Worm (Caenorhabditis elegans) whole organism, L4 larva: ENCODE measurements around the gene ttr-41.

ENCODE experiments used
- F10B5.3 ChIP-seq: sonication (generic microtip); optimal IDR thresholded peaks from 2 replicates; lab custom pipeline; 2016; ENCODE audit warnings: mild to moderate bottlenecking, missing genetic modification characterization, missing compliant biosample characterization
- F37D6.2 ChIP-seq: sonication (generic microtip); optimal IDR thresholded peaks from 2 replicates; lab custom pipeline; 2016; ENCODE audit warnings: mild to moderate bottlenecking, missing genetic modification characterization, missing compliant biosample characterization
- F44E2.7 ChIP-seq: fragments of 200-800 bp; sonication (Bioruptor generic); IDR thresholded peaks from 2 replicates; pipeline ENCODE4 v2.1.2; 2022; ENCODE audit warnings: missing genetic modification characterization, missing compliant biosample characterization
- F49E8.2 ChIP-seq: sonication (generic microtip); optimal IDR thresholded peaks from 2 replicates; lab custom pipeline; 2016; ENCODE audit warnings: missing compliant biosample characterization, mild to moderate bottlenecking, missing genetic modification characterization, borderline replicate concordance
- T26A8.4 ChIP-seq: fragments of 200-800 bp; sonication (Bioruptor generic); IDR thresholded peaks from 2 replicates; pipeline ENCODE4 v1.3.6; 2022; ENCODE audit warnings: missing genetic modification characterization, missing compliant biosample characterization
- Y105C5A.15 ChIP-seq: fragments of 200-800 bp; sonication (Bioruptor generic); IDR thresholded peaks from 2 replicates; pipeline ENCODE4 v1.3.6; 2022; ENCODE audit warnings: missing genetic modification characterization, missing compliant biosample characterization
- Y5F2A.4 ChIP-seq: fragments of 200-800 bp; sonication (Bioruptor generic); optimal IDR thresholded peaks from 2 replicates; lab custom pipeline; 2018; ENCODE audit warnings: mild to moderate bottlenecking, missing genetic modification characterization, missing compliant biosample characterization
- ZK546.5 ChIP-seq, 2 experiments: sonication (generic microtip); optimal IDR thresholded peaks; 2 replicates each; lab custom pipeline; 2017; ENCODE audit warnings: missing biosample characterization in 2 of 2, missing genetic modification characterization in 2 of 2
- aha-1 ChIP-seq: fragments of 150-350 bp; peaks from one replicate; lab custom pipeline; 2014; ENCODE audit warnings: missing biosample characterization, missing genetic modification characterization
- ama-1 ChIP-seq: fragments of 150-350 bp; optimal IDR thresholded peaks from 2 replicates; lab custom pipeline; 2014; ENCODE audit warnings: inconsistent platforms, mixed read lengths
- arid-1 ChIP-seq: fragments of 200-800 bp; sonication (Bioruptor generic); conservative IDR thresholded peaks from 2 replicates; pipeline ENCODE4 v1.3.6; 2022; ENCODE audit warnings: missing genetic modification reagents, missing genetic modification characterization, missing compliant biosample characterization
- attf-4 ChIP-seq: sonication (generic microtip); optimal IDR thresholded peaks from 3 replicates; lab custom pipeline; 2017; ENCODE audit warnings: missing biosample characterization, missing genetic modification characterization
- ceh-28 ChIP-seq: fragments of 150-350 bp; optimal IDR thresholded peaks from 2 replicates; lab custom pipeline; 2014; ENCODE audit warnings: missing biosample characterization, missing genetic modification reagents, missing genetic modification characterization
- ceh-44 ChIP-seq: fragments of 200-800 bp; sonication (Bioruptor generic); IDR thresholded peaks from 2 replicates; pipeline ENCODE4 v1.3.6; 2022; ENCODE audit warnings: missing genetic modification reagents, missing genetic modification characterization, missing compliant biosample characterization
- ces-1 ChIP-seq: fragments of 150-350 bp; sonication (generic microtip); optimal IDR thresholded peaks from 4 replicates; lab custom pipeline; 2014; ENCODE audit warnings: missing biosample characterization, missing genetic modification reagents, missing genetic modification characterization
- daf-16 ChIP-seq, 3 experiments: sonication (generic microtip); optimal IDR thresholded peaks; 2 replicates each; lab custom pipeline; 2016 to 2017; ENCODE audit warnings: missing genetic modification characterization in 3 of 3, missing genetic modification reagents in 3 of 3, mild to moderate bottlenecking in 2 of 3, missing compliant biosample characterization in 2 of 3, missing biosample characterization in 1 of 3, moderate library complexity in 1 of 3
- dmd-6 ChIP-seq: fragments of 200-800 bp; sonication (Bioruptor generic); IDR thresholded peaks from 2 replicates; pipeline ENCODE4 v1.3.6; 2022; ENCODE audit warnings: missing genetic modification reagents, missing genetic modification characterization, missing compliant biosample characterization
- dmd-8 ChIP-seq: fragments of 200-800 bp; sonication (Bioruptor generic); IDR thresholded peaks from 2 replicates; pipeline ENCODE4 v1.3.6; 2022; ENCODE audit warnings: missing genetic modification characterization, missing compliant biosample characterization
- dpl-1 ChIP-seq: fragments of 150-350 bp; optimal IDR thresholded peaks from 2 replicates; lab custom pipeline; 2014; ENCODE audit warnings: missing biosample characterization, missing genetic modification reagents, missing genetic modification characterization
- egl-43 ChIP-seq: fragments of 200-800 bp; sonication (Bioruptor generic); IDR thresholded peaks from 2 replicates; pipeline ENCODE4 v1.3.6; 2022; ENCODE audit warnings: missing genetic modification reagents, missing genetic modification characterization, missing compliant biosample characterization
- fos-1 ChIP-seq: fragments of 150-350 bp; optimal IDR thresholded peaks from 2 replicates; lab custom pipeline; 2014; ENCODE audit warnings: missing biosample characterization, missing genetic modification characterization
- hlh-30 ChIP-seq: sonication (generic microtip); optimal IDR thresholded peaks from 2 replicates; lab custom pipeline; 2017; ENCODE audit warnings: antibody characterized with exemption, mild to moderate bottlenecking, missing genetic modification characterization, missing compliant biosample characterization; ENCODE audit not compliant: insufficient read depth
- jun-1 ChIP-seq: fragments of 150-350 bp; optimal IDR thresholded peaks from 2 replicates; lab custom pipeline; 2014; ENCODE audit warnings: missing biosample characterization, missing genetic modification reagents, missing genetic modification characterization
- lin-15B ChIP-seq: fragments of 150-350 bp; sonication (generic microtip); optimal IDR thresholded peaks from 3 replicates; lab custom pipeline; 2014; ENCODE audit warnings: missing biosample characterization, missing genetic modification characterization
- lin-38 ChIP-seq: fragments of 200-800 bp; sonication (Bioruptor generic); IDR thresholded peaks from 2 replicates; pipeline ENCODE4 v1.3.6; 2022; ENCODE audit warnings: missing genetic modification reagents, missing genetic modification characterization, missing compliant biosample characterization
- lsy-2 ChIP-seq, 2 experiments: fragments of 150-350 bp in 1 of 2; sonication (generic microtip) in 1 of 2; optimal IDR thresholded peaks; 2 replicates each; lab custom pipeline; 2014 to 2017; ENCODE audit warnings: missing biosample characterization in 2 of 2, missing genetic modification characterization in 2 of 2
- madf-5 ChIP-seq, 2 experiments: fragments of 200-800 bp; sonication (Bioruptor generic); IDR thresholded peaks; 2 replicates each; pipeline ENCODE4 v1.3.6; 2022; ENCODE audit warnings: missing compliant biosample characterization in 2 of 2, missing genetic modification characterization in 2 of 2
- mes-2 ChIP-seq: sonication (generic microtip); optimal IDR thresholded peaks from 2 replicates; lab custom pipeline; 2016; ENCODE audit warnings: missing genotype, mild to moderate bottlenecking, missing genetic modification characterization, missing compliant biosample characterization; ENCODE audit not compliant: poor library complexity, severe bottlenecking
- mxl-2 ChIP-seq: fragments of 200-800 bp; sonication (Bioruptor generic); conservative IDR thresholded peaks from 2 replicates; pipeline ENCODE4 v1.3.6; 2022; ENCODE audit warnings: missing genetic modification reagents, missing genetic modification characterization, missing compliant biosample characterization
- nhr-102 ChIP-seq: sonication (generic microtip); optimal IDR thresholded peaks from 2 replicates; lab custom pipeline; 2016; ENCODE audit warnings: mild to moderate bottlenecking, missing genetic modification characterization, moderate library complexity, missing compliant biosample characterization
- nhr-11 ChIP-seq: fragments of 150-350 bp; optimal IDR thresholded peaks from 2 replicates; lab custom pipeline; 2014; ENCODE audit warnings: missing biosample characterization, missing genetic modification characterization
- nhr-25 ChIP-seq: sonication (generic microtip); optimal IDR thresholded peaks from 2 replicates; lab custom pipeline; 2017; ENCODE audit warnings: missing genetic modification characterization, mild to moderate bottlenecking, missing compliant biosample characterization, antibody characterized with exemption, moderate library complexity, borderline replicate concordance; ENCODE audit not compliant: insufficient read depth
- nhr-41 ChIP-seq: fragments of 200-800 bp; sonication (Bioruptor generic); IDR thresholded peaks from 2 replicates; pipeline ENCODE4 v1.3.6; 2022; ENCODE audit warnings: missing genetic modification reagents, missing genetic modification characterization, missing compliant biosample characterization
- nhr-6 ChIP-seq: fragments of 150-350 bp; optimal IDR thresholded peaks from 2 replicates; lab custom pipeline; 2014; ENCODE audit warnings: missing biosample characterization, missing genetic modification characterization
- php-3 ChIP-seq: fragments of 200-800 bp; sonication (Bioruptor generic); IDR thresholded peaks from 2 replicates; pipeline ENCODE4 v1.3.6; 2022; ENCODE audit warnings: missing genetic modification reagents, missing genetic modification characterization, missing compliant biosample characterization
- pqm-1 ChIP-seq: sonication (generic microtip); optimal IDR thresholded peaks from 2 replicates; lab custom pipeline; 2017; ENCODE audit warnings: missing biosample characterization, missing genetic modification characterization
- set-16 ChIP-seq: fragments of 200-800 bp; sonication (Bioruptor generic); IDR thresholded peaks from 2 replicates; pipeline ENCODE4 v1.3.6; 2022; ENCODE audit warnings: missing genetic modification reagents, missing genetic modification characterization, missing compliant biosample characterization
- skn-1 ChIP-seq: fragments of 150-350 bp; optimal IDR thresholded peaks from 2 replicates; lab custom pipeline; 2014; ENCODE audit warnings: missing biosample characterization, missing genetic modification characterization
- unc-62 ChIP-seq, 3 experiments: fragments of 150-350 bp in 1 of 3; sonication (generic microtip); optimal IDR thresholded peaks in 2 of 3; peaks in 1 of 3; 1 replicate in 1 of 3; 2 replicates in 2 of 3; lab custom pipeline; 2014 to 2017; ENCODE audit warnings: missing biosample characterization in 3 of 3, missing genetic modification characterization in 3 of 3, missing genetic modification reagents in 3 of 3, missing genotype in 1 of 3
- vab-7 ChIP-seq: fragments of 200-800 bp; sonication (Bioruptor generic); IDR thresholded peaks from 2 replicates; pipeline ENCODE4 v1.3.6; 2022; ENCODE audit warnings: missing genetic modification reagents, missing genetic modification characterization, missing compliant biosample characterization
- zfp-2 ChIP-seq: sonication (generic microtip); optimal IDR thresholded peaks from 2 replicates; lab custom pipeline; 2016; ENCODE audit warnings: mild to moderate bottlenecking, missing genetic modification characterization, missing compliant biosample characterization
- zfp-3 ChIP-seq: fragments of 200-800 bp; sonication (Bioruptor generic); conservative IDR thresholded peaks from 2 replicates; pipeline ENCODE4 v1.3.6; 2022; ENCODE audit warnings: missing genetic modification reagents, missing genetic modification characterization, missing compliant biosample characterization
- zip-11 ChIP-seq: fragments of 200-800 bp; sonication (Bioruptor generic); IDR thresholded peaks from 2 replicates; pipeline ENCODE4 v1.3.6; 2022; ENCODE audit warnings: missing genetic modification characterization, missing compliant biosample characterization

Gene ttr-41

DNA sequence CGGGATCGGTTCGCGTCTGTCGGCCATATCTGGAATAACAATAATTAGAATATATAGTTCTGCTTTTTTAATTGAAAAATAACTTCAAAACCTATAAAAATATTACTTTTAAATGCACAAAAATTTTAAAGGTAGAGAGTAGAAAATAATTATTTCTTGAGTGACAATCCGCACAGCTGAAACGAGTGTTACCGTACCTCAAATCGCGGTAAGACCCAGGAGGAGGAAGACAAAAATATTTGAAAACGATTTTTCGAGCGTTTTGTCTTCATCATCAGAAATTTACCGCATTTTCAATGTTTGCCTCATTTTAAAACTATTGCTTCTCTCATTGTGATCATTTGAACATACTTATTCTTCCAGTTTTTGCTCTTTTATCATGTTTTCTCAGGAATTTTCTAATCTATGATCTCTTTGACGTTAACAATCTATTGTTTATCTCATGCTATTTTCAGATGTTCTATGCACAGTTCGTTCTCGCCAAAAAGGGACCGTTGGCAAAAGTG lies 29.4 kb downstream of the ttr-41 start, which contains the start of the genes rpn-5 and scc-1 (continued):
- TF ChIP-seq Y5F2A.4 (GFP tag; lab: Kevin White, UChicago) (no peak), zip-11 (GFP tag; lab: Robert Waterston, UW) (no peak), php-3 (GFP tag; lab: Robert Waterston, UW) (no peak), madf-5 (GFP tag; IDR thresholded peaks at IDR 0.05; lab: Robert Waterston, UW) (no peak), hlh-30 (peak; percentile 63), F44E2.7 (GFP tag; lab: Robert Waterston, UW) (no peak), F10B5.3 (tag; lab: Kevin White, UChicago) (no peak), pqm-1 (tag; lab: Kevin White, UChicago) (no peak), ceh-44 (GFP tag; lab: Robert Waterston, UW) (no peak), zfp-2 (tag; lab: Kevin White, UChicago) (no peak), nhr-102 (peak; percentile 14), mes-2 (peak; percentile 73), zfp-3 (GFP tag; lab: Robert Waterston, UW) (no peak), fos-1 (tag; lab: Kevin White, UChicago) (no peak), daf-16 (GFP tag; optimal IDR thresholded peaks at IDR 0.05; lab: Kevin White, UChicago) (no peak), daf-16 (tag; optimal IDR thresholded peaks at IDR 0.05; lab: Kevin White, UChicago) (peak; percentile 62), nhr-6 (tag; lab: Kevin White, UChicago) (peak; percentile 53), vab-7 (GFP tag; lab: Robert Waterston, UW) (no peak), nhr-11 (tag; lab: Kevin White, UChicago) (peak; percentile 54), skn-1 (no peak), ZK546.5 (tag; optimal IDR thresholded peaks at IDR 0.05; lab: Kevin White, UChicago) (peak in 1 of 2 experiments; percentile 36), dmd-8 (no peak), ama-1 (lab: Kevin White, UChicago) (no peak), arid-1 (GFP tag; lab: Robert Waterston, UW) (no peak), unc-62 (GFP tag; optimal IDR thresholded peaks at IDR 0.05 in 1 of 2; lab: Kevin White, UChicago) (peak in 1 of 2 experiments; percentile 83), unc-62 (tag; optimal IDR thresholded peaks at IDR 0.05; lab: Kevin White, UChicago) (no peak)

DNA sequence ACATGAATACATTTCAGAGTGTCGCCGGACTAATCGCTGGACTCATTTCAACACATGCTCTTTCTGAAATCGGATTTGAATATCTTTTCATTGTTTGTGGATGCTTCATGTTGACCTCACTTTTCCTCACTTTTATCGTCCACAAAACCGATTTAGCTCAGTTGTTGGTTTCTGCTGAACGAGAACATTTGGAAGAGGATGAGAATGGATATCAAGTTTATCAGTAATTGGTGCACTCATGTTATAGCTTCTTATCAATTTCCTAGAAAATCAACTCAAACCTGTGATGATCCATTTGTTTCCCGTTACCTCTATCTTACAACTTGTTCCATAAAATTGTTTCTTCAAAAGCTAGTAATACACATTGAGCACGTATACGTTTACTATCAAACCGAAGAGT lies 31.6 kb downstream of the ttr-41 start:
- TF ChIP-seq dmd-6 (GFP tag; lab: Robert Waterston, UW): no peak
- no peak for TF ChIP-seq Y5F2A.4 (GFP tag; lab: Kevin White, UChicago)
- peak; percentile 20; the same call in 1 of the 2 replicates for TF ChIP-seq arid-1 (GFP tag; lab: Robert Waterston, UW)
- no peak for TF ChIP-seq egl-43
- TF ChIP-seq lin-38: peak; percentile 56
- TF ChIP-seq Y105C5A.15 (GFP tag; lab: Robert Waterston, UW): 0 out of 2 replicates have a peak, but pooled peaks have one; percentile 62
- TF ChIP-seq lin-15B (tag; lab: Kevin White, UChicago): no peak
- TF ChIP-seq attf-4: no peak
- no peak for TF ChIP-seq dpl-1 (GFP tag; lab: Kevin White, UChicago)
- no peak for TF ChIP-seq nhr-25
- TF ChIP-seq ceh-28 (tag; lab: Kevin White, UChicago): no peak
- TF ChIP-seq mes-2: peak; percentile 7
- no peak for TF ChIP-seq jun-1 (tag; lab: Kevin White, UChicago)
- TF ChIP-seq set-16 (GFP tag; lab: Robert Waterston, UW): no peak
- no peak for TF ChIP-seq ces-1 (GFP tag; lab: Kevin White, UChicago)
- TF ChIP-seq mxl-2 (GFP tag; lab: Robert Waterston, UW): no peak
- TF ChIP-seq nhr-41 (GFP tag; lab: Robert Waterston, UW): no peak
- TF ChIP-seq lsy-2 (tag; optimal IDR thresholded peaks at IDR 0.05; lab: Kevin White, UChicago): no peak
- TF ChIP-seq aha-1 (tag; lab: Kevin White, UChicago): peak; percentile 60
- TF ChIP-seq pqm-1 (tag; lab: Kevin White, UChicago): no peak
- peak; percentile 40; the same call in 1 of the 2 replicates for TF ChIP-seq T26A8.4 (GFP tag; lab: Robert Waterston, UW)
- no peak for TF ChIP-seq F37D6.2 (tag; lab: Kevin White, UChicago)
- peak in 1 of 2 experiments; percentile 6 for TF ChIP-seq daf-16 (GFP tag; optimal IDR thresholded peaks at IDR 0.05; lab: Kevin White, UChicago)
- no peak for TF ChIP-seq daf-16 (tag; optimal IDR thresholded peaks at IDR 0.05; lab: Kevin White, UChicago)
- TF ChIP-seq F10B5.3 (tag; lab: Kevin White, UChicago): no peak
- peak; percentile 47 for TF ChIP-seq F49E8.2 (tag; lab: Kevin White, UChicago)
